Fruit fly (Drosophila melanogaster): ENCODE measurements around the gene cold.

cold gene

DNA sequence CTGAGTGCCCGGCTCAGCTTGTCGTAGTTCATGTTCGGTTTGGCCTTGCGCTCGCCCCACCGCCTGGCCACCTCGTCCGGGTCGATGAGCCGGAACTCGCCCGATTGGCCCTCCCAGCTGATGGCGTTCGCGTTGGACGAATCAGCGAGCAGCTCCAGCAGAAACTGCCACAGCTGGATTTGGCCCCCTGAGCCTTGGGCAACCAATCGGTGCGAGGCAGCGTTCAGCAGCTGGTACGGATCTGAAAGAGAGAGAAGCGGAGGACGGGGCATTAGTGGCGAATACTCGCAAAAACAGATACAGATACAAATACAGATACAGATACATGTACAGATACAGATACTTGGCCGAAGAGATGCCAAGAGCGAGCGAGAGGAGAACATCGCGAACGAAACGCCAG is 26.1 kb upstream of the cold start:
- no peak for TF ChIP-seq Mnt (GFP tag; optimal IDR thresholded peaks at IDR 0.05)
- TF ChIP-seq toe (GFP tag; optimal IDR thresholded peaks at IDR 0.05), result no peak
- TF ChIP-seq tj (GFP tag; optimal IDR thresholded peaks at IDR 0.05), result no peak
- TF ChIP-seq cic (GFP tag; optimal IDR thresholded peaks at IDR 0.05), result no peak
- no peak for TF ChIP-seq CG5204 (GFP tag; optimal IDR thresholded peaks at IDR 0.05)
- TF ChIP-seq CG14711 (tag; optimal IDR thresholded peaks at IDR 0.05), result no peak
- TF ChIP-seq CG12768 (GFP tag; optimal IDR thresholded peaks at IDR 0.05), result no peak
- no peak for TF ChIP-seq CG33017 (tag; optimal IDR thresholded peaks at IDR 0.05)
- TF ChIP-seq CG7045 (GFP tag; optimal IDR thresholded peaks at IDR 0.05), result no peak
- no peak for TF ChIP-seq Crg-1 (GFP tag; optimal IDR thresholded peaks at IDR 0.05)
- no peak for TF ChIP-seq CG11617 (GFP tag; optimal IDR thresholded peaks at IDR 0.05)
- no peak for TF ChIP-seq cnc (optimal IDR thresholded peaks at IDR 0.05)
- TF ChIP-seq ovo (GFP tag; optimal IDR thresholded peaks at IDR 0.05), result no peak
- TF ChIP-seq bab1 (GFP tag; optimal IDR thresholded peaks at IDR 0.05), result no peak
- no peak for TF ChIP-seq Hr96 (GFP tag; optimal IDR thresholded peaks at IDR 0.05)
- no peak for TF ChIP-seq CG1620 (GFP tag; optimal IDR thresholded peaks at IDR 0.05)
- TF ChIP-seq CG7101 (tag; optimal IDR thresholded peaks at IDR 0.05), result no peak
- no peak for TF ChIP-seq kay (GFP tag; ENCODE audit: borderline replicate concordance)

DNA sequence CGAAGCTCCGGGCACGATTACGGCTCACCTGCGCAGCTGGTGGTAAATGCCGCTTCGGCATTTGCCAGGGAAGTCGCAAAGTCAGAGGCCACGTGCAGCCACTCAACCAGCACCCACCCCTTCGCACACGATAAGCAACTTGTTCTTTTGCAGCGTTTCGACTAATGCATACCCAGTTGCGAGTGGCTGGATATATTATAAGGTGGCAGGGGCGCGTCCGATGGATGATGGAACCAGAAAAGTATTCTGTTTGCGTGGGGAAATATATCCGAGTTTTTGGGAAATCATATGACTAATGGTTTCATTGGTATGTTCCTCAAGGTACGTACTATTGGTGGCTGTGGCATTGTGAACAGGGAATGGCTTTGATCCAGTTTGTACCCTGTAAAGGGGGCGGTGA is 24.5 kb upstream of the cold start:
- no peak for TF ChIP-seq CG7045 (GFP tag; optimal IDR thresholded peaks at IDR 0.05)
- TF ChIP-seq CG1620 (GFP tag; optimal IDR thresholded peaks at IDR 0.05), result no peak
- no peak for TF ChIP-seq bab1 (GFP tag; optimal IDR thresholded peaks at IDR 0.05)
- TF ChIP-seq ovo (GFP tag; optimal IDR thresholded peaks at IDR 0.05), result no peak
- TF ChIP-seq CG5204 (GFP tag; optimal IDR thresholded peaks at IDR 0.05), result no peak
- no peak for TF ChIP-seq toe (GFP tag; optimal IDR thresholded peaks at IDR 0.05)
- no peak for TF ChIP-seq cic (GFP tag; optimal IDR thresholded peaks at IDR 0.05)
- TF ChIP-seq tj (GFP tag; optimal IDR thresholded peaks at IDR 0.05), result no peak
- TF ChIP-seq pad (GFP tag; optimal IDR thresholded peaks at IDR 0.05), result no peak
- TF ChIP-seq Clk (GFP tag; optimal IDR thresholded peaks at IDR 0.05), result no peak
- TF ChIP-seq cnc (optimal IDR thresholded peaks at IDR 0.05), result no peak
- no peak for TF ChIP-seq Crg-1 (GFP tag; optimal IDR thresholded peaks at IDR 0.05)
- TF ChIP-seq CG14711 (tag; optimal IDR thresholded peaks at IDR 0.05), result no peak
- no peak for TF ChIP-seq kay (GFP tag; ENCODE audit: borderline replicate concordance)
- no peak for TF ChIP-seq CG11617 (GFP tag; optimal IDR thresholded peaks at IDR 0.05)
- no peak for TF ChIP-seq CG33017 (tag; optimal IDR thresholded peaks at IDR 0.05)
- no peak for TF ChIP-seq Hr96 (GFP tag; optimal IDR thresholded peaks at IDR 0.05)
- no peak for TF ChIP-seq CG12768 (GFP tag; optimal IDR thresholded peaks at IDR 0.05)

dm6 chr2L:552432-552929 is 21.6 kb upstream of the cold start, which contains the start of gene Ets21C:
Gene Ets21C, minus strand, starts transcription at chr2L:552923.
- TF ChIP-seq tj (GFP tag; optimal IDR thresholded peaks at IDR 0.05) (peak; percentile 19), CG7045 (GFP tag; optimal IDR thresholded peaks at IDR 0.05) (peak; percentile 5), cic (GFP tag; optimal IDR thresholded peaks at IDR 0.05) (peak; percentile 96), Mnt (GFP tag; optimal IDR thresholded peaks at IDR 0.05) (peak; percentile 55), bab1 (GFP tag; optimal IDR thresholded peaks at IDR 0.05) (no peak), CG5204 (GFP tag; optimal IDR thresholded peaks at IDR 0.05) (no peak), kay (GFP tag; ENCODE audit: borderline replicate concordance) (peak; percentile 98), CG12768 (GFP tag; optimal IDR thresholded peaks at IDR 0.05) (peak; percentile 72), CG33017 (tag; optimal IDR thresholded peaks at IDR 0.05) (peak; percentile 12), CG7101 (tag; optimal IDR thresholded peaks at IDR 0.05) (peak; percentile 24), Crg-1 (GFP tag; optimal IDR thresholded peaks at IDR 0.05) (no peak), CG1620 (GFP tag; optimal IDR thresholded peaks at IDR 0.05) (no peak), pad (GFP tag; optimal IDR thresholded peaks at IDR 0.05) (peak; percentile 89), CG11617 (GFP tag; optimal IDR thresholded peaks at IDR 0.05) (peak; percentile 56), cnc (optimal IDR thresholded peaks at IDR 0.05) (no peak)

- TF ChIP-seq Clk (GFP tag; optimal IDR thresholded peaks at IDR 0.05), result no peak
- TF ChIP-seq ovo (GFP tag; optimal IDR thresholded peaks at IDR 0.05), result peak; percentile 24
- no peak for TF ChIP-seq CG33017 (tag; optimal IDR thresholded peaks at IDR 0.05)
- TF ChIP-seq Mnt (GFP tag; optimal IDR thresholded peaks at IDR 0.05), result peak; percentile 43
- peak; percentile 12 for TF ChIP-seq cic (GFP tag; optimal IDR thresholded peaks at IDR 0.05)
- TF ChIP-seq CG14711 (tag; optimal IDR thresholded peaks at IDR 0.05), result no peak
- TF ChIP-seq Crg-1 (GFP tag; optimal IDR thresholded peaks at IDR 0.05), result no peak
- peak; percentile 2 for TF ChIP-seq tj (GFP tag; optimal IDR thresholded peaks at IDR 0.05)
- no peak for TF ChIP-seq toe (GFP tag; optimal IDR thresholded peaks at IDR 0.05)
- TF ChIP-seq CG7101 (tag; optimal IDR thresholded peaks at IDR 0.05), result no peak
- TF ChIP-seq cnc (optimal IDR thresholded peaks at IDR 0.05), result peak in 1 of 2 experiments; percentile 94
- peak; percentile 46 for TF ChIP-seq Hr96 (GFP tag; optimal IDR thresholded peaks at IDR 0.05)
- TF ChIP-seq CG7045 (GFP tag; optimal IDR thresholded peaks at IDR 0.05), result peak; percentile 2
- TF ChIP-seq bab1 (GFP tag; optimal IDR thresholded peaks at IDR 0.05), result peak; percentile 14
- TF ChIP-seq kay (GFP tag; ENCODE audit: borderline replicate concordance), result no peak
These were observed 14.8 kb upstream of the cold start, which contains the start of gene Tspo for dm6 chr2L:559311-559710. Gene Tspo, plus strand, starts transcription at chr2L:559612.

- TF ChIP-seq CG1620 (GFP tag; optimal IDR thresholded peaks at IDR 0.05), result no peak
- TF ChIP-seq CG7045 (GFP tag; optimal IDR thresholded peaks at IDR 0.05), result no peak
- TF ChIP-seq pad (GFP tag; optimal IDR thresholded peaks at IDR 0.05), result no peak
- TF ChIP-seq CG7101 (tag; optimal IDR thresholded peaks at IDR 0.05), result no peak
These were observed 14.1 kb upstream of the cold start, which contains the start of gene rempA for dm6 chr2L:559770-560567. Gene rempA, minus strand, starts transcription at chr2L:560310.

DNA sequence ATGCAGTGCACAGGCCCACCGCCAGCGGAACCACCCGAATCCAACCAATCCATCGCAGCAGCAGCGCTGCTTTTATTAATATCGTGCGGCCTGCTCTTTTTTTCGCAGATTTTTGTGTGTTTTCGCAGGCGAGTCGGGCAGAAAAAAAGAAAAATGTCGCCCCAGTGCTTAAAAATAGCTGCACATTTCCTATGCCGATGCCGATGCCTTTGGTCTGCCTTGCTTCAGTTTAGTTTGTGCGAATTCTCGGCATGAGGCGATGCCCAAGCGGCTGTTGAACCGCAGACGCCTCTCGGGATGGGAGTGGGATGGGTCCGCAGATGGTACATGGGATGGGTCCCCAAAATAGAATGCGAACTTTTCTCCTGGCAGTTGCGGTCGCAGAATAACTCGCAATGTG is 10.8 kb upstream of the cold start:
- TF ChIP-seq tj (GFP tag; optimal IDR thresholded peaks at IDR 0.05) (no peak), CG12768 (GFP tag; optimal IDR thresholded peaks at IDR 0.05) (no peak), CG7101 (tag; optimal IDR thresholded peaks at IDR 0.05) (no peak), Clk (GFP tag; optimal IDR thresholded peaks at IDR 0.05) (no peak), toe (GFP tag; optimal IDR thresholded peaks at IDR 0.05) (no peak), kay (GFP tag; ENCODE audit: borderline replicate concordance) (no peak), cic (GFP tag; optimal IDR thresholded peaks at IDR 0.05) (no peak), CG5204 (GFP tag; optimal IDR thresholded peaks at IDR 0.05) (no peak), cnc (optimal IDR thresholded peaks at IDR 0.05) (no peak), ovo (GFP tag; optimal IDR thresholded peaks at IDR 0.05) (no peak), CG33017 (tag; optimal IDR thresholded peaks at IDR 0.05) (no peak), CG7045 (GFP tag; optimal IDR thresholded peaks at IDR 0.05) (no peak)
